Fruit fly (Drosophila melanogaster) whole organism, wandering third instar larva: ENCODE results near the gene CG8565.

Experiments used
- Abd-B ChIP-seq: fragments of >200 bp; optimal IDR thresholded peaks from 2 replicates; lab custom pipeline; 2017; ENCODE audit warnings: missing biosample characterization, missing genetic modification characterization
- CG32264 ChIP-seq: fragments of 200-800 bp; sonication (Bioruptor generic); optimal IDR thresholded peaks from 2 replicates; lab custom pipeline; 2016; ENCODE audit warnings: missing biosample characterization, missing genetic modification characterization
- CG9705 ChIP-seq: fragments of 200-800 bp; sonication (Bioruptor generic); optimal IDR thresholded peaks from 2 replicates; lab custom pipeline; 2018; ENCODE audit warnings: missing biosample characterization, mild to moderate bottlenecking, missing genetic modification characterization
- CrebA ChIP-seq: fragments of 200-800 bp; sonication (Bioruptor generic); optimal IDR thresholded peaks from 2 replicates; lab custom pipeline; 2016; ENCODE audit warnings: missing biosample characterization, mild to moderate bottlenecking, missing genetic modification characterization, borderline replicate concordance
- Dfd ChIP-seq: fragments of >200 bp; optimal IDR thresholded peaks from 2 replicates; lab custom pipeline; 2017; ENCODE audit warnings: missing biosample characterization, missing genetic modification characterization
- Dif ChIP-seq: fragments of 200-275, 200-300 bp; sonication (Bioruptor generic); optimal IDR thresholded peaks from 2 replicates; lab custom pipeline; 2018; ENCODE audit warnings: missing biosample characterization, missing genetic modification characterization; ENCODE audit not compliant: partially characterized antibody
- GATAd ChIP-seq: sonication (Bioruptor generic); optimal IDR thresholded peaks from 2 replicates; lab custom pipeline; 2016; ENCODE audit warnings: missing biosample characterization, missing genetic modification characterization
- HLH106 ChIP-seq: fragments of 200-800 bp; optimal IDR thresholded peaks from 3 replicates; lab custom pipeline; 2019; ENCODE audit warnings: missing biosample characterization, mild to moderate bottlenecking, missing genetic modification characterization, moderate library complexity
- Hnf4 ChIP-seq: fragments of 200-800 bp; sonication (Bioruptor generic); optimal IDR thresholded peaks from 2 replicates; lab custom pipeline; 2016; ENCODE audit warnings: missing biosample characterization, mild to moderate bottlenecking, missing genetic modification characterization
- Hr78 ChIP-seq: fragments of >200 bp; optimal IDR thresholded peaks from 2 replicates; lab custom pipeline; 2017; ENCODE audit warnings: missing biosample characterization, missing genetic modification characterization
- Hr83 ChIP-seq: fragments of 200-300 bp; sonication (Bioruptor generic); optimal IDR thresholded peaks from 2 replicates; lab custom pipeline; 2016; ENCODE audit warnings: missing biosample characterization, mild to moderate bottlenecking, missing genetic modification characterization, moderate library complexity; ENCODE audit not compliant: poor library complexity, severe bottlenecking
- Jra ChIP-seq: sonication (Bioruptor generic); optimal IDR thresholded peaks from 2 replicates; lab custom pipeline; 2016; ENCODE audit warnings: missing biosample characterization, missing genetic modification characterization
- Mio ChIP-seq: sonication (Bioruptor generic); optimal IDR thresholded peaks from 2 replicates; lab custom pipeline; 2016; ENCODE audit warnings: missing biosample characterization, missing genetic modification characterization
- Myc ChIP-seq: fragments of >200 bp; optimal IDR thresholded peaks from 2 replicates; lab custom pipeline; 2017
- N ChIP-seq: fragments of >200 bp; optimal IDR thresholded peaks from 2 replicates; lab custom pipeline; 2018; ENCODE audit warnings: missing biosample characterization, missing external identifiers, missing genetic modification characterization
- OdsH ChIP-seq: fragments of 200-800 bp; sonication (Bioruptor generic); optimal IDR thresholded peaks from 2 replicates; lab custom pipeline; 2016; ENCODE audit warnings: missing biosample characterization, mild to moderate bottlenecking, missing genetic modification characterization
- Rel ChIP-seq, 2 experiments: fragments of 200-800 bp; sonication (Bioruptor generic) in 1 of 2; optimal IDR thresholded peaks; 2 replicates in 1 of 2; 3 replicates in 1 of 2; lab custom pipeline; 2016 to 2019; ENCODE audit warnings: mild to moderate bottlenecking in 2 of 2, missing biosample characterization in 2 of 2, missing genetic modification characterization in 2 of 2, moderate library complexity in 1 of 2
- Sp1 ChIP-seq: fragments of 200-800 bp; sonication (Bioruptor generic); optimal IDR thresholded peaks from 3 replicates; lab custom pipeline; 2019; ENCODE audit warnings: missing biosample characterization, mild to moderate bottlenecking, missing genetic modification characterization, moderate library complexity
- Vsx2 ChIP-seq: fragments of 200-300, 225-300 bp; sonication (Bioruptor generic); optimal IDR thresholded peaks from 2 replicates; lab custom pipeline; 2018; ENCODE audit warnings: missing biosample characterization, missing genetic modification characterization; ENCODE audit not compliant: partially characterized antibody
- br ChIP-seq: fragments of 200-800 bp; sonication (Bioruptor generic); optimal IDR thresholded peaks from 2 replicates; lab custom pipeline; 2016; ENCODE audit warnings: missing biosample characterization, missing genetic modification characterization
- brk ChIP-seq: fragments of 200-800 bp; sonication (Bioruptor generic); optimal IDR thresholded peaks from 2 replicates; lab custom pipeline; 2016; ENCODE audit warnings: missing biosample characterization, mild to moderate bottlenecking, missing genetic modification characterization
- dl ChIP-seq, 2 experiments: fragments of 175-275, 200-275 bp in 1 of 2; fragments of 200-275 bp in 1 of 2; sonication (Bioruptor generic); optimal IDR thresholded peaks; lab custom pipeline; 2018; ENCODE audit warnings: mild to moderate bottlenecking in 2 of 2, missing biosample characterization in 2 of 2, missing genetic modification characterization in 2 of 2, moderate library complexity in 2 of 2; ENCODE audit not compliant: partially characterized antibody in 2 of 2, insufficient read depth in 1 of 2
- dsf ChIP-seq: sonication (Bioruptor generic); optimal IDR thresholded peaks from 2 replicates; lab custom pipeline; 2016; ENCODE audit warnings: missing biosample characterization, missing genetic modification characterization, borderline replicate concordance
- ey ChIP-seq: fragments of 200-800 bp; sonication (Bioruptor generic); optimal IDR thresholded peaks from 2 replicates; lab custom pipeline; 2016; ENCODE audit warnings: missing biosample characterization, missing genetic modification characterization
- foxo ChIP-seq, 2 experiments: fragments of 200-800 bp; sonication (Bioruptor generic); optimal IDR thresholded peaks; 2 replicates in 1 of 2; 3 replicates in 1 of 2; lab custom pipeline; 2016 to 2017; ENCODE audit warnings: missing biosample characterization in 2 of 2, missing genetic modification characterization in 2 of 2
- fru ChIP-seq: fragments of 200-800 bp; sonication (Bioruptor generic); optimal IDR thresholded peaks from 3 replicates; lab custom pipeline; 2016; ENCODE audit warnings: missing biosample characterization, mild to moderate bottlenecking, missing genetic modification characterization
- h ChIP-seq: fragments of 200-800 bp; sonication (Bioruptor generic); optimal IDR thresholded peaks from 3 replicates; lab custom pipeline; 2016; ENCODE audit warnings: missing biosample characterization, mild to moderate bottlenecking, missing genetic modification characterization
- jim ChIP-seq: fragments of 175-275, 200-325 bp; sonication (Bioruptor generic); optimal IDR thresholded peaks from 2 replicates; lab custom pipeline; 2016; ENCODE audit warnings: missing biosample characterization, mild to moderate bottlenecking, missing genetic modification characterization
- lola ChIP-seq: fragments of >200 bp; optimal IDR thresholded peaks from 2 replicates; lab custom pipeline; 2017; ENCODE audit warnings: missing biosample characterization, missing genetic modification characterization
- pan ChIP-seq: fragments of >200 bp; optimal IDR thresholded peaks from 2 replicates; lab custom pipeline; 2017
- psq ChIP-seq: fragments of 200-800 bp; sonication (Bioruptor generic); optimal IDR thresholded peaks from 3 replicates; lab custom pipeline; 2017; ENCODE audit warnings: missing biosample characterization, mild to moderate bottlenecking, missing genetic modification characterization, moderate library complexity
- rgr ChIP-seq: fragments of 200-800 bp; sonication (Bioruptor generic); optimal IDR thresholded peaks from 3 replicates; lab custom pipeline; 2016; ENCODE audit warnings: missing biosample characterization, mild to moderate bottlenecking, missing genetic modification characterization
- sage ChIP-seq: fragments of 200-800 bp; sonication (Bioruptor generic); optimal IDR thresholded peaks from 2 replicates; lab custom pipeline; 2016; ENCODE audit warnings: missing biosample characterization, mild to moderate bottlenecking, missing genetic modification characterization
- sv ChIP-seq: fragments of 200-800 bp; sonication (Bioruptor generic); optimal IDR thresholded peaks from 3 replicates; lab custom pipeline; 2016; ENCODE audit warnings: missing biosample characterization, missing genetic modification characterization
- tai ChIP-seq: sonication (Bioruptor generic); optimal IDR thresholded peaks from 2 replicates; lab custom pipeline; 2016; ENCODE audit warnings: missing biosample characterization, missing genetic modification characterization
- usp ChIP-seq: fragments of >200 bp; optimal IDR thresholded peaks from 2 replicates; lab custom pipeline; 2017; ENCODE audit warnings: missing biosample characterization, missing genetic modification characterization
- woc ChIP-seq: sonication (Bioruptor generic); optimal IDR thresholded peaks from 2 replicates; lab custom pipeline; 2016; ENCODE audit warnings: missing biosample characterization, mild to moderate bottlenecking, missing genetic modification characterization

CG8565 gene

dm6 chrX:15849021-15849420 is 11.4 kb downstream of the CG8565 start, which contains the start of gene sun:
sun (minus strand) TSS chrX:15849258.
- TF ChIP-seq Rel (GFP tag; optimal IDR thresholded peaks at IDR 0.05; lab: Kevin White, UChicago) (no peak), Rel (tag; optimal IDR thresholded peaks at IDR 0.05; lab: Kevin White, UChicago) (peak; percentile 38), CG9705 (GFP tag; lab: Kevin White, UChicago) (no peak)
- TF ChIP-seq, all 38 proteins: peak for 1

DNA sequence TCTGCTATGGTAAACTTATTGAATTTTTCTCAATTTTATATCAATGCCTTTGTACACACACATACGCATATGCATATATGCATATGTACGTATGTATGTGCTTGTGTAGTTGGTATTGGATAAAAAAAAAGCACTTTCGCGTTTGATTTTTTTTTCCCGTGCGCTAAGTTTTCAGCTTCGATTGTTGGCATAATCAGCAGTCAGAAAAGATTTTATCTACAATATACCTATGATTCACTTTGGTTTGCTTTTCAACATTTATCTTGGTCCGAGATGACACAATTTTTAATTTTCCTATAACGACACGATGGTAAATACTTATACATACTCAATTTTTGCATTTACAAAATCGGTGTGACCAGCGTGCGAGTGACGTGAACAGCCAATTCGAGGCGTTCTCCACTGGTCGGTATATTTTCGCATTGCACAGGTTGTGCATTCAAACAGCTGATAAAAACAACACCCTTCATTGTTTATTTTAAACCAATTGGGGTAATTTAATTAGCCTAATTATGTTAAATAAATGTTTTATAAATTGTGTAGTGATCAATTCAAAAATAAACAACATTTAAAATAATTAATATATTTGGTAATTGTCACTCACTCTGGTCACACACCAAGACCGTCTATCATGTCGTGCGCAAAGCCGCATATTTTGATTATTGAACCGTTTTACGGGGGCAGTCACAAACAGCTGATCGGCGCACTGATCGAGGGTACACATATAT is 15.3 kb downstream of the CG8565 start, which contains the start of the genes UBL3 and CG15914:
Gene UBL3, minus strand, starts transcription at position 361 of the 728 bp plus-strand sequence.
Gene CG15914, plus strand, starts transcription at position 607 of the 728 bp plus-strand sequence.
- TF ChIP-seq CG32264 (GFP tag; lab: Kevin White, UChicago): no peak
- no peak for TF ChIP-seq dl (GFP tag; optimal IDR thresholded peaks at IDR 0.05; lab: Kevin White, UChicago; ENCODE audit: insufficient read depth in 1 of 2, partially characterized antibody in 2 of 2)
- peak; percentile 35 for TF ChIP-seq rgr (GFP tag; lab: Kevin White, UChicago)
- no peak for TF ChIP-seq jim (GFP tag; lab: Kevin White, UChicago)
- no peak for TF ChIP-seq Hr78 (GFP tag; lab: Kevin White, UChicago)
- no peak for TF ChIP-seq N (GFP tag; lab: Kevin White, UChicago)
- no peak for TF ChIP-seq Abd-B
- TF ChIP-seq OdsH (GFP tag; lab: Kevin White, UChicago): peak; percentile 18
- TF ChIP-seq sv (GFP tag; lab: Kevin White, UChicago): no peak
- no peak for TF ChIP-seq Hr83 (GFP tag; lab: Kevin White, UChicago)
- TF ChIP-seq Sp1 (GFP tag; lab: Kevin White, UChicago): peak; percentile 32
- TF ChIP-seq ey (GFP tag; lab: Kevin White, UChicago): no peak
- no peak for TF ChIP-seq Hnf4 (GFP tag; lab: Kevin White, UChicago)
- no peak for TF ChIP-seq psq (GFP tag; lab: Kevin White, UChicago)
- TF ChIP-seq HLH106 (tag; lab: Kevin White, UChicago): peak; percentile 36
- no peak for TF ChIP-seq Dfd (GFP tag; lab: Kevin White, UChicago)
- no peak for TF ChIP-seq brk (GFP tag; lab: Kevin White, UChicago)
- TF ChIP-seq sage (GFP tag; lab: Kevin White, UChicago): no peak
- TF ChIP-seq Vsx2 (GFP tag; lab: Kevin White, UChicago): no peak
- TF ChIP-seq Jra (GFP tag; lab: Kevin White, UChicago): peak; percentile 6
- TF ChIP-seq foxo (GFP tag; optimal IDR thresholded peaks at IDR 0.05; lab: Kevin White, UChicago): peak in 1 of 2 experiments; percentile 40
- TF ChIP-seq GATAd: no peak
- peak; percentile 51 for TF ChIP-seq h (GFP tag; lab: Kevin White, UChicago)
- TF ChIP-seq Mio (GFP tag; lab: Kevin White, UChicago): no peak
- TF ChIP-seq tai (GFP tag; lab: Kevin White, UChicago): no peak
- TF ChIP-seq fru: peak; percentile 22
- TF ChIP-seq lola (GFP tag; lab: Kevin White, UChicago): no peak
- TF ChIP-seq usp (GFP tag; lab: Kevin White, UChicago): no peak
- no peak for TF ChIP-seq Rel (GFP tag; optimal IDR thresholded peaks at IDR 0.05; lab: Kevin White, UChicago)
- peak; percentile 60 for TF ChIP-seq Rel (tag; optimal IDR thresholded peaks at IDR 0.05; lab: Kevin White, UChicago)
- peak; percentile 18 for TF ChIP-seq woc

dm6 chrX:15857601-15858284 is 20.1 kb downstream of the CG8565 start, which contains the start of the genes CG46440 and Myb:
CG46440 (minus strand) TSS chrX:15857823.
Myb (minus strand) TSS chrX:15857823.
- TF ChIP-seq Dif (GFP tag; lab: Kevin White, UChicago) (no peak), CrebA (GFP tag; lab: Kevin White, UChicago) (no peak), Hr83 (GFP tag; lab: Kevin White, UChicago) (no peak), brk (GFP tag; lab: Kevin White, UChicago) (no peak), tai (GFP tag; lab: Kevin White, UChicago) (no peak), Mio (GFP tag; lab: Kevin White, UChicago) (no peak), usp (GFP tag; lab: Kevin White, UChicago) (no peak), jim (GFP tag; lab: Kevin White, UChicago) (no peak), sage (GFP tag; lab: Kevin White, UChicago) (peak; percentile 3), psq (GFP tag; lab: Kevin White, UChicago) (no peak), Abd-B (no peak), CG9705 (GFP tag; lab: Kevin White, UChicago) (no peak), h (GFP tag; lab: Kevin White, UChicago) (no peak), N (GFP tag; lab: Kevin White, UChicago) (no peak), foxo (GFP tag; optimal IDR thresholded peaks at IDR 0.05; lab: Kevin White, UChicago) (peak in 1 of 2 experiments; percentile 24), woc (peak; percentile 33), ey (GFP tag; lab: Kevin White, UChicago) (no peak), br (GFP tag; lab: Kevin White, UChicago) (no peak), fru (no peak), sv (GFP tag; lab: Kevin White, UChicago) (no peak), Vsx2 (GFP tag; lab: Kevin White, UChicago) (no peak), Rel (GFP tag; optimal IDR thresholded peaks at IDR 0.05; lab: Kevin White, UChicago) (no peak), Rel (tag; optimal IDR thresholded peaks at IDR 0.05; lab: Kevin White, UChicago) (no peak), Jra (GFP tag; lab: Kevin White, UChicago) (no peak), lola (GFP tag; lab: Kevin White, UChicago) (no peak), Sp1 (GFP tag; lab: Kevin White, UChicago) (no peak), CG32264 (GFP tag; lab: Kevin White, UChicago) (no peak), Myc (no peak), Dfd (GFP tag; lab: Kevin White, UChicago) (no peak), pan (no peak), HLH106 (tag; lab: Kevin White, UChicago) (no peak), Hnf4 (GFP tag; lab: Kevin White, UChicago) (peak; percentile 61), dsf (no peak), Hr78 (GFP tag; lab: Kevin White, UChicago) (no peak), rgr (GFP tag; lab: Kevin White, UChicago) (no peak)
